Fruit fly (Drosophila melanogaster) whole organism, pupa: ENCODE data around the gene CG42238.

Source experiments
- CG17806 ChIP-seq: fragments of 200-800 bp; sonication (Bioruptor generic); optimal IDR thresholded peaks from 2 replicates; lab custom pipeline; 2018; ENCODE audit warnings: missing biosample characterization, mild to moderate bottlenecking, missing genetic modification characterization, moderate library complexity
- CG4496 ChIP-seq: fragments of 200-800 bp; sonication (Bioruptor generic); IDR thresholded peaks from 3 replicates; pipeline ENCODE4 v1.3.6; 2022; ENCODE audit warnings: missing biosample characterization, missing genetic modification characterization
- D1 ChIP-seq: fragments of 200-800 bp; sonication (Bioruptor generic); optimal IDR thresholded peaks from 2 replicates; lab custom pipeline; 2018; ENCODE audit warnings: missing biosample characterization, mild to moderate bottlenecking, missing genetic modification characterization, moderate library complexity
- gl ChIP-seq: fragments of 200-800 bp; sonication (Bioruptor generic); optimal IDR thresholded peaks from 2 replicates; lab custom pipeline; 2018; ENCODE audit warnings: missing biosample characterization, mild to moderate bottlenecking, missing genetic modification characterization
- rn ChIP-seq: fragments of 200-800 bp; sonication (Bioruptor generic); IDR thresholded peaks from 2 replicates; pipeline ENCODE4 v1.3.6; 2022; ENCODE audit warnings: missing biosample characterization, missing genetic modification characterization

DNA sequence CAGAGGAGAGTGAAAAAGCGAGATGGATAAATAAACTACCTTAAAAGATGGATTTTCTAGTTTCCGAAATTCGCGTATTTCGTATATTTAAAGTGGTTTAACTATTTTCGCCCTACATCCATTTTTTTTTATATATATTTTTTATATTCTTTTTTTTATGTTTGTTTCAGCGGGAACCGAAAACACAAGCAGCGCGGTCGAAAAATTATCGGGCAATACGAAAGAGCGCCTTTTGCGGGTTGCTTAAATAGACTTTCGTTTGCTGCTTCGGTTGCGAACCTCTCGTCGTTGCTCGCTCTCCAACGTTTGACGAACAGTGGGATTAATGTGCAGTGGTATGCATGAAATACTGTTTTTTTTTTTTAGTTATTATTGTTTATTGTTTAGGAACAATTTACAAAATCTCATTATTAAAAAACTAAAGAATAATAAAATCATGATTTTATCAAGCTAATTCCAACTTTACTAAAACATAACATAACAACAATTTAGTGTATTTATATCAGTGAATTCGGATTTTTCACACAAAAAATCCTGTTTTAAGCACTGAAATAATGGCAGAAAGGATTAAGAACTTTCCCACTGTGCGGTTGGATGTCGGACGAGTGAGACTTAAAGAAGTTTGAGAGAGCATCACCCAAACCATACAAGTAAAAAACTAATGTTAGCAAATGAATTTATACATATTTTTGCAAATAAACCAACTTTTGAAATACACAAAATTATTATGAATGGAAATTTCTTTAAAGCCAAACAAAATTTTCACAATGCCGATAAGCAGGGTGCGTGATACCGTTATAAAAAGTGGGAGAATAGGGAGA lies 134.5 kb downstream of the CG42238 start:
- TF ChIP-seq gl (tag; lab: Kevin White, UChicago) (peak; percentile 55), CG4496 (GFP tag; lab: Robert Waterston, UW) (peak; percentile 28; the same call in 2 of the 3 replicates), D1 (tag; lab: Kevin White, UChicago) (peak; percentile 80), rn (no peak; the same call in 1 of the 2 replicates), CG17806 (peak; percentile 87)
